Fruit fly (Drosophila melanogaster): ENCODE measurements around the gene CG13117.
A peak's percentile ranks its signal among the peaks of the same experiment; 100 is the strongest.

CG13117 gene

DNA sequence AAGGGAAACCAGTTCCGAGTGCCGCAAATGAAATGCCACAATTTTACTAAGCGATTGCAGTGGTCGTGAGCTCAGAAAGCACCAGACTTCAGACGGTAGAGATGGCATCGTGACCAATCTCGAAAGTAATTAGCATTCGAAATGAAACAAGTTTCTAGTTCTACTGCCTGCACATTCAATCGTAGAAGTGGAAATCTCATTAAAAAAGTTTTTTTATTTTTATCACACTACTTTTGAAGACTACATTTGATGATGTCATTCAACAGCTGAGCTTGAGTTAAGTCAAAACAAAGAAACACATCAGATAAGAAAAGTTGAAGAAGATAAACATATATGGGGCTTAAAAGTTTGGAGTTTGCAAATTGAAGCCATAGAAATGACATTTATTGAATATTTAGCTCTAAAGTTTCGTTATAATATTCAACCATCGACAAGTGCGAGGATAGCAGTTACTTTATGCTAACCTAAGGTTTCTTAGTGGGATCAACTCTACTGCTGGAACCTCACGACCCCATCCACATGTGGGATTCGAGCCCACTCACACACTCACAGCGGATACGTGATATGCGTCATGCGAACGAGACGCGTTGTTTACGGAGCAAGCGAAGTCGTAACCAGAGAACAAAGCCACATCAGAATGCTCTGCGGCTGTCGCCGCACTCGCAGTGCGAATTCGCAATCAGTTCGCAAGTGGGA lies at the start of gene CG13117:
TSS of gene CG13117 (plus strand) at position 646 of the 696 bp plus-strand sequence.
- TF ChIP-seq cnc (optimal IDR thresholded peaks at IDR 0.05) (no peak), kay (GFP tag; ENCODE audit: borderline replicate concordance) (peak; percentile 85), Clk (GFP tag; optimal IDR thresholded peaks at IDR 0.05) (no peak), tj (GFP tag; optimal IDR thresholded peaks at IDR 0.05) (no peak), CG12768 (GFP tag; optimal IDR thresholded peaks at IDR 0.05) (no peak), CG7101 (tag; optimal IDR thresholded peaks at IDR 0.05) (no peak)

DNA sequence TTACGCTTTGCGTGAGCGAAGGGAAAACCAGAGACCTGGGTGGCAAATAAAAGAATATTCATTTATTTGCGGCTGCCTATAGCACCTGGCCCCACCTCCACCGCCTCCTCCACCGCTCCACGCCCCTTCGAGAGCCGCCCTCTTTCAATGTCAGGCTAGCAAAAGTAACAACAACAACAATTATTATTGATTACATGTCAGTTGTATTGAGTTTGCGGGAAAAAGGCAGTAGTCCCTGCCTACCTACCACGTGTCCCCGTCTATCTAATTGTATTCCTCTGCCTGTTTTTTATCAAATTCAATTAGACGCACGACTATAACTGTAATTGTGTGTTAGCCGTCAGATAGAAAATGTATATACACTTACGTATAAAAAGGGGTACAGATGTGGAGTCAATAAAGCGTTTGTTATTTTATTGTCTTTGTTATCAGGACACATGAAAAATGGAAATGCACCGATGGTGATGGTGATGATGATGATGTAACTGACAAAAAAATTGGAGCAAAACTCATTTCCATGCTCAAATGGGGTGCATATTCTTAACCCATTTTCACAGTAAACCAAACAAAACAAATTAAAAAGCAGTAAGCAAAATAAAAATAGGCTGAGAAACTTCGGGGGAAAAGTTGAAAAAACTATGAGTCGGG lies 45.8 kb upstream of the CG13117 start:
- TF ChIP-seq kay (GFP tag; ENCODE audit: borderline replicate concordance) (peak; percentile 89), cic (GFP tag; optimal IDR thresholded peaks at IDR 0.05) (peak; percentile 16), CG11617 (GFP tag; optimal IDR thresholded peaks at IDR 0.05) (no peak)

DNA sequence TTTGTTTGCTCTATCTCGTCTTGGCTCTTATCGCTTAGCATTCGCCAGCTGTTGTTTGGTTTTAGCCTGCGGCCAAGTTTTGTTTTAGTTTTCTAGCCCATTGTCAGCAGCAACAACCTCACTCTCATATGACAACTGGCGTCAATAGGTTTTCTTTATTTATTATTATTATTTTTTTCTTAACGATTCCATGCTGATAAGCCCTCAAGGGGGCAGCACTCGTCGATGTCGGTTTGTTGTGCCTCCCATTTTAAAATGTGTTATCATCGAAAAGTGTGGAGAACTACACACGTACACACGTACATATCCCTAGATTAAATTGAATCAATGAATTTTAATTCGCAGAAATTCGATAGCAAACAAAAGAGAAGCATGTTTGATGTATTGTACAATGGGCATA lies 45.2 kb upstream of the CG13117 start:
- TF ChIP-seq kay (GFP tag; ENCODE audit: borderline replicate concordance) (peak; percentile 70), Mnt (GFP tag; optimal IDR thresholded peaks at IDR 0.05) (no peak), cic (GFP tag; optimal IDR thresholded peaks at IDR 0.05) (peak; percentile 64), CG1620 (GFP tag; optimal IDR thresholded peaks at IDR 0.05) (no peak), toe (GFP tag; optimal IDR thresholded peaks at IDR 0.05) (no peak), CG33017 (tag; optimal IDR thresholded peaks at IDR 0.05) (no peak), CG7101 (tag; optimal IDR thresholded peaks at IDR 0.05) (no peak)

DNA sequence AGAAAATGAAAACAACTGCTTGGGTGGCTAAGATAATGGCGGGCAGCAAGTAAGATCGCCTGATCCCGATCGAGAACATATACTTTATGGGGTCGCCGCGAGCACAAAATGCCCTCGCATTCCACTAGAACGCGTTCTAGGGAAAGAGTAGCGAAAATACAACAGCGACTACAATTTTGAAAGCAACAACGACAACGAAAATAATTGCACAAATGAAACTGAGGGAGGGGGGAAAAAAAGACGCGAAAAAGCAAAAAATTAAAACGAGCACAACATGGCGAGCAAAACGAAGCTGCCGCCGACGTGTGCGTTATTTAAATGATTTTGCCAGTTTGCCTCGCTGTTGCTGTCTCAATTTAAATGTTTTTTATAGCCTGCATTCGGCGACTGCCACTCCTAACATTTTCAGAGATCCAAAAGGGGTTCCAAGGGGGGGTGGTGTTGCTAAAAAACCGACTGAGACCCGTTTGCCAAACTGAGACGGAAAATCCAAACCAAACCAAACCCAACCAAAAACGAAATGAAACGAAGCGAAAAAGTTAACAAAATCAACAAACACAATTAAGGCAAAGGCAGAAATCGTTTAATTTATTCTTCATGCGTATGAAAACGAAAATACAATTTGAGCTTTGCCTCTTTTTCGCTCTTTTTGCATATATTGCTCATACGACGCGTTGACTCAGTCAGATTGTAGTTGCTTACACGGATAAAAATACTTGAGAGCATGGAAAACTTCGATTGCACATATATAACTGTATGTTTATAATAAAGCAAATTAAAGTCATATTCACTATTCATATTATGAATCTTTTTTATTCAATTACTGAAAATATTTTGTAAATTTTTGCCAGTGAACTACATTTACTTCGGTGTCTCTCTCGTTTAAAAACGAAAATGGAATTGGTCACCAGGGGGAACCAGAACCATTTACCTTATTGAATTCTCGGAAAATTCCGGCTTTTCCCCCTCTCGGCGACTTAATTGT lies 43.8 kb upstream of the CG13117 start:
- TF ChIP-seq tj (GFP tag; optimal IDR thresholded peaks at IDR 0.05) (peak; percentile 46), Clk (GFP tag; optimal IDR thresholded peaks at IDR 0.05) (no peak), CG12768 (GFP tag; optimal IDR thresholded peaks at IDR 0.05) (no peak), Hr96 (GFP tag; optimal IDR thresholded peaks at IDR 0.05) (no peak), CG11617 (GFP tag; optimal IDR thresholded peaks at IDR 0.05) (no peak), Mnt (GFP tag; optimal IDR thresholded peaks at IDR 0.05) (no peak), Crg-1 (GFP tag; optimal IDR thresholded peaks at IDR 0.05) (no peak), CG33017 (tag; optimal IDR thresholded peaks at IDR 0.05) (peak; percentile 49), bab1 (GFP tag; optimal IDR thresholded peaks at IDR 0.05) (peak; percentile 18), CG7101 (tag; optimal IDR thresholded peaks at IDR 0.05) (peak; percentile 37), CG14711 (tag; optimal IDR thresholded peaks at IDR 0.05) (peak; percentile 48), cnc (optimal IDR thresholded peaks at IDR 0.05) (no peak), toe (GFP tag; optimal IDR thresholded peaks at IDR 0.05) (no peak)

DNA sequence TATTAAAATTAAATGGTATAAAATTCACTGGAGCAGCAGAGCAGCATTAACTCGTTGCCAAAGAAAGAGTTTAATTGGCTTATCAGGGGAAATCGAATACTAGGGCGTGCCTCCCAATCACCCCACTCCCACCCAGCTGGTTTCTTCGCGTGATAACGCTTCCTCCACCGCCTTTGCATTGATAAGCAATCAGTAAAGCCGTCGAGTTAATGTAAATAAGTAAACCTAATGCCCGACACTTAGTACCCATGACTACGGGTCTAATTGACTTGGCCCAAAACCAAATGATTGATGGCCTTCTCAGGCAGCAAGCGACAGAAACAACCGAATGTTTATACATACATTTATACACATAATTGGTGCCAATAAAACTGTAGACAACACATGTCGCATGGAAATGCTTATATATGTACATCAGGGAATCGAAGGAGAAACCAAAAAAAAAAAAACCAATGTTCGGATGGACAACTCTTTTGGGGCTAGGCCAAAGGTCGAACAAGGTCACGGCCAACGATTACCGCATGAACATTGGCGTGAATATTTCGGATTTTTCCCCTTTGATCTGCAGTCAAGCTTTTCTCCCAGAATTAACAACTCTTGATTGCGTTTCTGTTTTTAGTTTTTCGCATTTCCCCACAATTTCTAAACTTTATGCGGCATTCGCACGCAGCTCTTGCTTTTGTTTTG lies 42.4 kb upstream of the CG13117 start:
- TF ChIP-seq CG5204 (GFP tag; optimal IDR thresholded peaks at IDR 0.05) (no peak), Clk (GFP tag; optimal IDR thresholded peaks at IDR 0.05) (no peak), cic (GFP tag; optimal IDR thresholded peaks at IDR 0.05) (peak; percentile 76), ovo (GFP tag; optimal IDR thresholded peaks at IDR 0.05) (no peak), pad (GFP tag; optimal IDR thresholded peaks at IDR 0.05) (no peak), cnc (optimal IDR thresholded peaks at IDR 0.05) (no peak), CG7045 (GFP tag; optimal IDR thresholded peaks at IDR 0.05) (no peak), CG12768 (GFP tag; optimal IDR thresholded peaks at IDR 0.05) (peak; percentile 43), toe (GFP tag; optimal IDR thresholded peaks at IDR 0.05) (no peak), kay (GFP tag; ENCODE audit: borderline replicate concordance) (no peak), Mnt (GFP tag; optimal IDR thresholded peaks at IDR 0.05) (peak; percentile 46), CG33017 (tag; optimal IDR thresholded peaks at IDR 0.05) (no peak), Hr96 (GFP tag; optimal IDR thresholded peaks at IDR 0.05) (no peak), CG11617 (GFP tag; optimal IDR thresholded peaks at IDR 0.05) (no peak), tj (GFP tag; optimal IDR thresholded peaks at IDR 0.05) (no peak), CG1620 (GFP tag; optimal IDR thresholded peaks at IDR 0.05) (no peak), CG14711 (tag; optimal IDR thresholded peaks at IDR 0.05) (no peak), CG7101 (tag; optimal IDR thresholded peaks at IDR 0.05) (no peak), Crg-1 (GFP tag; optimal IDR thresholded peaks at IDR 0.05) (no peak), bab1 (GFP tag; optimal IDR thresholded peaks at IDR 0.05) (no peak)

DNA sequence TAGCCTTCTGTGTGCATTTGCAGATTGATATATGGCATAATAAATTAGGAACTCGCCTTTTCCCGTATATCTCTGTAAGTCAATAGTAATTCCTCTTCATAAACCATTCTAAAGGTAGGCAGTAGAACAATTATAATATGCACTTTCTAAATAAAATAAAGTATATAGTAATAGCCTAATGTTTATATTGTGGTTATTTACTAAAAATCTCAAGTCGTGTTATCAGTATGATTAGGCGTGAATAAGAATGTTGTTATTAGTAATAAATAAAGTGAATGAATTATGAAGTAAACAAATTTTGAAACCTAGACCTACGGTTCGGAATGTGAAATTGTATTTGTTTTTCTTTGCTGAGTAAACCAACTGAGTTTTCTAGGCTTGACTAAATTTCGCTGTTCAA lies 40.7 kb upstream of the CG13117 start:
- TF ChIP-seq cnc (optimal IDR thresholded peaks at IDR 0.05) (no peak), CG11617 (GFP tag; optimal IDR thresholded peaks at IDR 0.05) (no peak), CG1620 (GFP tag; optimal IDR thresholded peaks at IDR 0.05) (no peak), CG7045 (GFP tag; optimal IDR thresholded peaks at IDR 0.05) (no peak), CG5204 (GFP tag; optimal IDR thresholded peaks at IDR 0.05) (no peak), CG14711 (tag; optimal IDR thresholded peaks at IDR 0.05) (no peak), Mnt (GFP tag; optimal IDR thresholded peaks at IDR 0.05) (no peak), CG33017 (tag; optimal IDR thresholded peaks at IDR 0.05) (no peak), Clk (GFP tag; optimal IDR thresholded peaks at IDR 0.05) (no peak), Hr96 (GFP tag; optimal IDR thresholded peaks at IDR 0.05) (no peak)

All from whole organism, adult.